Worm (Caenorhabditis elegans): ENCODE results near the gene mog-1.

DNA sequence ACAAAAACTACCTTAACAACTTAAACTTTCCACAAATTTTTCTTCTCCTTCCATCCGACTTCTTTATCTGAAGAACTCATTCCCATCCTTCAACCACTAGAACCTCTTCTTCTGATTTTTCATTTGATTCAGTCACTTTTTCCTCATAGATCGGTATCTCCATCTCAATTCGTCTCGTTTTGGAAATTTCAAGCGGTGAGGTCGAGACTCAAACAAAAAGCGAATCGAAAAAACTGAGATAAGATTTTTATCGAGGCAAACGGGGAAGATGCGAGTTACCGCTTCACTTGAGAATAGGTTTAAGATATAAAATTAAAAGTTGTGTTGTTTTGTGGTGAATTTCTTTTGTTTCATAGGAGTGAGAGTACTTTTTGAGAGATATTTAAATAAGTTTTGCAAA, 35.3 kb upstream of the mog-1 start:
- TF ChIP-seq W03F9.2 (tag; optimal IDR thresholded peaks at IDR 0.05), result no peak
- TF ChIP-seq him-1 (tag; optimal IDR thresholded peaks at IDR 0.05), result no peak
